Worm (Caenorhabditis elegans) whole organism, late embryonic: ENCODE results near the gene H40L08.3.

Experiments
- C08G9.2 ChIP-seq: sonication (generic microtip); optimal IDR thresholded peaks from 2 replicates; lab custom pipeline; 2016; ENCODE audit warnings: mild to moderate bottlenecking, missing genetic modification characterization, moderate library complexity, missing compliant biosample characterization
- C38D4.7 ChIP-seq: fragments of 200-800 bp; sonication (Bioruptor generic); optimal IDR thresholded peaks from 2 replicates; lab custom pipeline; 2018; ENCODE audit warnings: mild to moderate bottlenecking, missing genetic modification characterization, moderate library complexity, missing compliant biosample characterization
- ahr-1 ChIP-seq: sonication (generic microtip); optimal IDR thresholded peaks from 2 replicates; lab custom pipeline; 2016; ENCODE audit warnings: missing genetic modification characterization, missing compliant biosample characterization
- ceh-14 ChIP-seq: sonication (generic microtip); optimal IDR thresholded peaks from 2 replicates; lab custom pipeline; 2016; ENCODE audit warnings: missing genotype, missing genetic modification characterization, missing compliant biosample characterization
- ceh-18 ChIP-seq: sonication (generic microtip); optimal IDR thresholded peaks from 2 replicates; lab custom pipeline; 2016; ENCODE audit warnings: missing genetic modification characterization, missing compliant biosample characterization
- ceh-19 ChIP-seq: fragments of 200-800 bp; sonication (Bioruptor generic); optimal IDR thresholded peaks from 2 replicates; lab custom pipeline; 2018; ENCODE audit warnings: mild to moderate bottlenecking, missing genetic modification characterization, missing compliant biosample characterization
- ceh-31 ChIP-seq: sonication (generic microtip); optimal IDR thresholded peaks from 2 replicates; lab custom pipeline; 2016; ENCODE audit warnings: missing genetic modification characterization, missing compliant biosample characterization
- ceh-34 ChIP-seq: sonication (generic microtip); optimal IDR thresholded peaks from 2 replicates; lab custom pipeline; 2016; ENCODE audit warnings: mild to moderate bottlenecking, missing genetic modification characterization, missing compliant biosample characterization
- ceh-45 ChIP-seq: fragments of 200-800 bp; sonication (Bioruptor generic); IDR thresholded peaks from 2 replicates; pipeline ENCODE4 v1.3.6; 2022; ENCODE audit warnings: missing genetic modification reagents, missing genetic modification characterization, missing compliant biosample characterization
- ceh-48 ChIP-seq: sonication (generic microtip); optimal IDR thresholded peaks from 2 replicates; lab custom pipeline; 2016; ENCODE audit warnings: missing genetic modification characterization, inconsistent platforms, missing compliant biosample characterization
- ceh-9 ChIP-seq: sonication (generic microtip); optimal IDR thresholded peaks from 2 replicates; lab custom pipeline; 2016; ENCODE audit warnings: mild to moderate bottlenecking, missing genetic modification characterization, inconsistent platforms, missing compliant biosample characterization
- che-1 ChIP-seq: sonication (generic microtip); optimal IDR thresholded peaks from 2 replicates; lab custom pipeline; 2016; ENCODE audit warnings: mild to moderate bottlenecking, missing genetic modification characterization, missing compliant biosample characterization
- elt-4 ChIP-seq: sonication (generic microtip); optimal IDR thresholded peaks from 2 replicates; lab custom pipeline; 2016; ENCODE audit warnings: missing genetic modification characterization, missing compliant biosample characterization
- fax-1 ChIP-seq: sonication (generic microtip); optimal IDR thresholded peaks from 2 replicates; lab custom pipeline; 2016; ENCODE audit warnings: missing genotype, missing genetic modification characterization, missing compliant biosample characterization
- hlh-13 ChIP-seq: fragments of 200-800 bp; sonication (Bioruptor generic); optimal IDR thresholded peaks from 2 replicates; lab custom pipeline; 2018; ENCODE audit warnings: mild to moderate bottlenecking, missing genetic modification characterization, missing compliant biosample characterization
- hlh-15 ChIP-seq: sonication (generic microtip); optimal IDR thresholded peaks from 2 replicates; lab custom pipeline; 2016; ENCODE audit warnings: missing genetic modification characterization, missing compliant biosample characterization
- hlh-30 ChIP-seq: sonication (generic microtip); optimal IDR thresholded peaks from 2 replicates; lab custom pipeline; 2017; ENCODE audit warnings: antibody characterized with exemption, missing genetic modification characterization, missing compliant biosample characterization; ENCODE audit not compliant: insufficient read depth
- madf-2 ChIP-seq: sonication (generic microtip); optimal IDR thresholded peaks from 2 replicates; lab custom pipeline; 2017; ENCODE audit warnings: missing genetic modification characterization, missing compliant biosample characterization
- pat-9 ChIP-seq: fragments of 200-800 bp; sonication (Bioruptor generic); optimal IDR thresholded peaks from 2 replicates; lab custom pipeline; 2018; ENCODE audit warnings: mild to moderate bottlenecking, missing genetic modification characterization, moderate library complexity, missing compliant biosample characterization
- rnt-1 ChIP-seq: sonication (generic microtip); optimal IDR thresholded peaks from 2 replicates; lab custom pipeline; 2016; ENCODE audit warnings: missing genetic modification characterization, missing compliant biosample characterization
- sox-2 ChIP-seq: fragments of 200-800 bp; sonication (Bioruptor generic); IDR thresholded peaks from 2 replicates; pipeline ENCODE4 v1.3.6; 2022; ENCODE audit warnings: missing genetic modification reagents, missing genetic modification characterization, missing compliant biosample characterization
- sox-4 ChIP-seq: sonication (generic microtip); optimal IDR thresholded peaks from 2 replicates; lab custom pipeline; 2017; ENCODE audit warnings: mild to moderate bottlenecking, missing genetic modification characterization, inconsistent platforms, missing compliant biosample characterization
- tbx-7 ChIP-seq: sonication (generic microtip); optimal IDR thresholded peaks from 2 replicates; lab custom pipeline; 2016; ENCODE audit warnings: missing genotype, missing genetic modification characterization, missing compliant biosample characterization
- unc-42 ChIP-seq: sonication (generic microtip); optimal IDR thresholded peaks from 2 replicates; lab custom pipeline; 2016; ENCODE audit warnings: missing genotype, missing genetic modification characterization, missing compliant biosample characterization
- unc-55 ChIP-seq: sonication (generic microtip); optimal IDR thresholded peaks from 2 replicates; lab custom pipeline; 2017; ENCODE audit warnings: missing biosample characterization, missing genetic modification reagents, missing genetic modification characterization
- ztf-16 ChIP-seq: sonication (generic microtip); optimal IDR thresholded peaks from 2 replicates; lab custom pipeline; 2017; ENCODE audit warnings: missing genetic modification characterization, missing compliant biosample characterization

H40L08.3 gene

ce11 chrX:15034787-15035186, 41.1 kb downstream of the H40L08.3 start, which contains the start of gene dsc-1:
Gene dsc-1 (minus strand): TSS chrX:15034832.
- no peak for TF ChIP-seq sox-2
- no peak for TF ChIP-seq C38D4.7 (GFP tag; lab: Kevin White, UChicago)

- no peak for TF ChIP-seq pat-9 (tag; lab: Kevin White, UChicago)
- no peak for TF ChIP-seq hlh-15
- TF ChIP-seq sox-4: no peak
- TF ChIP-seq ceh-9 (tag; lab: Kevin White, UChicago): no peak
Observed at ce11 chrX:15027997-15028396, 47.9 kb downstream of the H40L08.3 start.

ce11 chrX:15027566-15027965, 48.3 kb downstream of the H40L08.3 start:
- TF ChIP-seq ceh-19 (no peak), ceh-34 (tag; lab: Kevin White, UChicago) (no peak), unc-55 (GFP tag; lab: Kevin White, UChicago) (no peak), unc-42 (no peak), ceh-48 (tag; lab: Kevin White, UChicago) (no peak), che-1 (tag; lab: Kevin White, UChicago) (no peak), ceh-14 (tag; lab: Kevin White, UChicago) (no peak), madf-2 (tag; lab: Kevin White, UChicago) (no peak), hlh-30 (tag; lab: Kevin White, UChicago) (no peak), ceh-18 (no peak), ahr-1 (tag; lab: Kevin White, UChicago) (no peak), ceh-31 (tag; lab: Kevin White, UChicago) (no peak), ztf-16 (tag; lab: Kevin White, UChicago) (no peak), hlh-13 (GFP tag; lab: Kevin White, UChicago) (no peak), C08G9.2 (no peak), rnt-1 (tag; lab: Kevin White, UChicago) (no peak), fax-1 (no peak), elt-4 (tag; lab: Kevin White, UChicago) (no peak), sox-4 (no peak), tbx-7 (tag; lab: Kevin White, UChicago) (no peak)
- TF ChIP-seq, all 69 proteins: peak for 0

- TF ChIP-seq ceh-45: no peak
Observed at ce11 chrX:15026008-15026407, 49.9 kb downstream of the H40L08.3 start, which contains the start of gene seb-3. Gene seb-3 (plus strand): TSS chrX:15026308.
